Fruit fly (Drosophila melanogaster): ENCODE results near the gene obst-H.

dm6 chr3L:15506174-15506926 lies 22.7 kb downstream of the obst-H start:
- TF ChIP-seq Dll (optimal IDR thresholded peaks at IDR 0.05) = no peak
- no peak for TF ChIP-seq pan (optimal IDR thresholded peaks at IDR 0.05)
- no peak for TF ChIP-seq psq (optimal IDR thresholded peaks at IDR 0.05)
- TF ChIP-seq CG8478 (optimal IDR thresholded peaks at IDR 0.05) = no peak
- TF ChIP-seq EcR (GFP tag; optimal IDR thresholded peaks at IDR 0.05) = no peak
- no peak for TF ChIP-seq usp (GFP tag; optimal IDR thresholded peaks at IDR 0.05)
